Fruit fly (Drosophila melanogaster) whole organism, wandering third instar larva: ENCODE measurements around the gene ppk22.

Source experiments
- CG32264 ChIP-seq: fragments of 200-800 bp; sonication (Bioruptor generic); optimal IDR thresholded peaks from 2 replicates; lab custom pipeline; 2016; ENCODE audit warnings: missing biosample characterization, missing genetic modification characterization
- Hr78 ChIP-seq: fragments of >200 bp; optimal IDR thresholded peaks from 2 replicates; lab custom pipeline; 2017; ENCODE audit warnings: missing biosample characterization, missing genetic modification characterization
- Jra ChIP-seq: sonication (Bioruptor generic); optimal IDR thresholded peaks from 2 replicates; lab custom pipeline; 2016; ENCODE audit warnings: missing biosample characterization, missing genetic modification characterization
- Mio ChIP-seq: sonication (Bioruptor generic); optimal IDR thresholded peaks from 2 replicates; lab custom pipeline; 2016; ENCODE audit warnings: missing biosample characterization, missing genetic modification characterization
- Myc ChIP-seq: fragments of >200 bp; optimal IDR thresholded peaks from 2 replicates; lab custom pipeline; 2017
- br ChIP-seq: fragments of 200-800 bp; sonication (Bioruptor generic); optimal IDR thresholded peaks from 2 replicates; lab custom pipeline; 2016; ENCODE audit warnings: missing biosample characterization, missing genetic modification characterization
- dmrt93B ChIP-seq: fragments of 200-800 bp; sonication (Bioruptor generic); optimal IDR thresholded peaks from 2 replicates; lab custom pipeline; 2018; ENCODE audit warnings: missing biosample characterization, mild to moderate bottlenecking, missing genetic modification characterization
- dsf ChIP-seq: sonication (Bioruptor generic); optimal IDR thresholded peaks from 2 replicates; lab custom pipeline; 2016; ENCODE audit warnings: missing biosample characterization, missing genetic modification characterization, borderline replicate concordance
- fru ChIP-seq: fragments of 200-800 bp; sonication (Bioruptor generic); optimal IDR thresholded peaks from 3 replicates; lab custom pipeline; 2016; ENCODE audit warnings: missing biosample characterization, mild to moderate bottlenecking, missing genetic modification characterization
- pan ChIP-seq: fragments of >200 bp; optimal IDR thresholded peaks from 2 replicates; lab custom pipeline; 2017
- rgr ChIP-seq: fragments of 200-800 bp; sonication (Bioruptor generic); optimal IDR thresholded peaks from 3 replicates; lab custom pipeline; 2016; ENCODE audit warnings: missing biosample characterization, mild to moderate bottlenecking, missing genetic modification characterization

- TF ChIP-seq Hr78 (GFP tag; lab: Kevin White, UChicago) (no peak), dmrt93B (no peak), fru (GFP tag; lab: Kevin White, UChicago) (no peak), br (GFP tag; lab: Kevin White, UChicago) (no peak), Myc (no peak), CG32264 (GFP tag; lab: Kevin White, UChicago) (no peak), rgr (GFP tag; lab: Kevin White, UChicago) (no peak), dsf (GFP tag; lab: Kevin White, UChicago) (no peak), Jra (GFP tag; lab: Kevin White, UChicago) (no peak), Mio (GFP tag; lab: Kevin White, UChicago) (no peak), pan (no peak)
Observed at dm6 chr3R:24825548-24825947, 34.1 kb downstream of the ppk22 start, which contains the start of gene niki.
